Worm (Caenorhabditis elegans) whole organism, mixed stage, embryonic: ENCODE results near the gene mrpl-39.
A peak's percentile ranks its signal among the peaks of the same experiment; 100 is the strongest.

Source experiments
- M03D4.4 ChIP-seq: sonication (generic microtip); optimal IDR thresholded peaks from 2 replicates; lab custom pipeline; 2017; ENCODE audit warnings: mild to moderate bottlenecking, missing genetic modification characterization, missing compliant biosample characterization
- bed-3 ChIP-seq: fragments of 200-800 bp; sonication (Bioruptor generic); optimal IDR thresholded peaks from 3 replicates; lab custom pipeline; 2018; ENCODE audit warnings: mild to moderate bottlenecking, missing genetic modification characterization, moderate library complexity, missing compliant biosample characterization
- blmp-1 ChIP-seq: fragments of 150-350 bp; optimal IDR thresholded peaks from 2 replicates; lab custom pipeline; 2014; ENCODE audit warnings: missing biosample characterization, missing genetic modification characterization
- ceh-39 ChIP-seq: fragments of 150-350 bp; optimal IDR thresholded peaks from 2 replicates; lab custom pipeline; 2014; ENCODE audit warnings: missing biosample characterization, missing genetic modification characterization
- ceh-43 ChIP-seq: fragments of 200-800 bp; sonication (Bioruptor generic); optimal IDR thresholded peaks from 2 replicates; lab custom pipeline; 2018; ENCODE audit warnings: mild to moderate bottlenecking, missing genetic modification characterization, moderate library complexity, missing compliant biosample characterization
- ceh-83 ChIP-seq: fragments of 200-800 bp; sonication (Bioruptor generic); optimal IDR thresholded peaks from 2 replicates; lab custom pipeline; 2018; ENCODE audit warnings: mild to moderate bottlenecking, missing genetic modification characterization, missing compliant biosample characterization
- ces-1 ChIP-seq: fragments of 150-350 bp; optimal IDR thresholded peaks from 2 replicates; lab custom pipeline; 2014; ENCODE audit warnings: missing biosample characterization, missing genetic modification reagents, missing genetic modification characterization
- cnd-1 ChIP-seq: fragments of 200-800 bp; sonication (Bioruptor generic); optimal IDR thresholded peaks from 2 replicates; lab custom pipeline; 2018; ENCODE audit warnings: mild to moderate bottlenecking, missing genetic modification characterization, missing compliant biosample characterization
- drap-1 ChIP-seq: fragments of 200-800 bp; sonication (Bioruptor generic); optimal IDR thresholded peaks from 3 replicates; lab custom pipeline; 2018; ENCODE audit warnings: mild to moderate bottlenecking, missing genetic modification characterization, missing compliant biosample characterization
- elt-1 ChIP-seq: sonication (generic microtip); optimal IDR thresholded peaks from 2 replicates; lab custom pipeline; 2017; ENCODE audit warnings: missing genetic modification characterization, mild to moderate bottlenecking, missing compliant biosample characterization, antibody characterized with exemption, moderate library complexity, borderline replicate concordance; ENCODE audit not compliant: insufficient read depth
- elt-3 ChIP-seq: fragments of 150-350 bp; optimal IDR thresholded peaks from 2 replicates; lab custom pipeline; 2014; ENCODE audit warnings: missing biosample characterization, missing genetic modification characterization
- flh-1 ChIP-seq: fragments of 200-800 bp; sonication (Bioruptor generic); optimal IDR thresholded peaks from 2 replicates; lab custom pipeline; 2018; ENCODE audit warnings: mild to moderate bottlenecking, missing genetic modification characterization, moderate library complexity, missing compliant biosample characterization
- ham-2 ChIP-seq: fragments of 200-800 bp; sonication (Bioruptor generic); optimal IDR thresholded peaks from 2 replicates; lab custom pipeline; 2018; ENCODE audit warnings: mild to moderate bottlenecking, missing genetic modification characterization, missing compliant biosample characterization
- hlh-1 ChIP-seq: fragments of 150-350 bp; optimal IDR thresholded peaks from 2 replicates; lab custom pipeline; 2014; ENCODE audit warnings: missing biosample characterization, missing genetic modification reagents, missing genetic modification characterization
- lin-13 ChIP-seq: fragments of 150-350 bp; optimal IDR thresholded peaks from 2 replicates; lab custom pipeline; 2014; ENCODE audit warnings: missing biosample characterization, missing genetic modification characterization
- lin-32 ChIP-seq: fragments of 200-800 bp; sonication (Bioruptor generic); optimal IDR thresholded peaks from 2 replicates; lab custom pipeline; 2018; ENCODE audit warnings: mild to moderate bottlenecking, missing genetic modification characterization, missing compliant biosample characterization
- lsy-2 ChIP-seq: fragments of 150-350 bp; optimal IDR thresholded peaks from 2 replicates; lab custom pipeline; 2014; ENCODE audit warnings: missing biosample characterization, missing genetic modification characterization
- mab-5 ChIP-seq: fragments of 150-350 bp; optimal IDR thresholded peaks from 2 replicates; lab custom pipeline; 2014; ENCODE audit warnings: missing biosample characterization, missing genetic modification characterization
- mep-1 ChIP-seq: fragments of 150-350 bp; optimal IDR thresholded peaks from 2 replicates; lab custom pipeline; 2017; ENCODE audit warnings: missing biosample characterization, missing genetic modification reagents, missing genetic modification characterization, inconsistent platforms
- mls-2 ChIP-seq: sonication (generic microtip); optimal IDR thresholded peaks from 2 replicates; lab custom pipeline; 2016; ENCODE audit warnings: mild to moderate bottlenecking, missing genetic modification characterization, moderate library complexity, missing compliant biosample characterization
- nhr-12 ChIP-seq: fragments of 150-350 bp; optimal IDR thresholded peaks from 2 replicates; lab custom pipeline; 2014; ENCODE audit warnings: missing biosample characterization, missing genetic modification characterization
- nhr-2 ChIP-seq: fragments of 150-350 bp; optimal IDR thresholded peaks from 2 replicates; lab custom pipeline; 2014; ENCODE audit warnings: missing biosample characterization, missing genetic modification characterization
- nhr-237 ChIP-seq: fragments of 150-350 bp; optimal IDR thresholded peaks from 2 replicates; lab custom pipeline; 2014; ENCODE audit warnings: missing biosample characterization, missing genetic modification characterization
- nhr-28 ChIP-seq: fragments of 150-350 bp; optimal IDR thresholded peaks from 2 replicates; lab custom pipeline; 2014; ENCODE audit warnings: missing biosample characterization, missing genetic modification characterization
- nhr-76 ChIP-seq: sonication (generic microtip); optimal IDR thresholded peaks from 2 replicates; lab custom pipeline; 2017; ENCODE audit warnings: missing biosample characterization, missing genetic modification characterization
- pha-4 ChIP-seq: fragments of 150-350 bp; optimal IDR thresholded peaks from 2 replicates; lab custom pipeline; 2018; ENCODE audit warnings: missing biosample characterization, missing genetic modification reagents, missing genetic modification characterization
- sem-2 ChIP-seq: fragments of 200-800 bp; sonication (Bioruptor generic); optimal IDR thresholded peaks from 2 replicates; lab custom pipeline; 2018; ENCODE audit warnings: mild to moderate bottlenecking, missing genetic modification characterization, missing compliant biosample characterization
- snpc-4 ChIP-seq: fragments of 150-350 bp; optimal IDR thresholded peaks from 2 replicates; lab custom pipeline; 2014; ENCODE audit warnings: missing biosample characterization, missing genetic modification characterization
- sptf-1 ChIP-seq: sonication (generic microtip); optimal IDR thresholded peaks from 2 replicates; lab custom pipeline; 2017; ENCODE audit warnings: mild to moderate bottlenecking, missing genetic modification characterization, moderate library complexity, missing compliant biosample characterization
- tbx-8 ChIP-seq: fragments of 200-800 bp; sonication (Bioruptor generic); optimal IDR thresholded peaks from 2 replicates; lab custom pipeline; 2018; ENCODE audit warnings: mild to moderate bottlenecking, missing genetic modification characterization, moderate library complexity, missing compliant biosample characterization
- unc-120 ChIP-seq: sonication (generic microtip); optimal IDR thresholded peaks from 2 replicates; lab custom pipeline; 2017; ENCODE audit warnings: missing genetic modification characterization, missing compliant biosample characterization; ENCODE audit not compliant: poor library complexity, severe bottlenecking
- unc-39 ChIP-seq: fragments of 150-350 bp; optimal IDR thresholded peaks from 2 replicates; lab custom pipeline; 2014; ENCODE audit warnings: missing biosample characterization, missing genetic modification characterization
- unc-62 ChIP-seq: fragments of 150-350 bp; optimal IDR thresholded peaks from 2 replicates; lab custom pipeline; 2014; ENCODE audit warnings: missing biosample characterization, missing genetic modification reagents, missing genetic modification characterization
- zip-8 ChIP-seq: fragments of 150-350 bp; optimal IDR thresholded peaks from 2 replicates; lab custom pipeline; 2014; ENCODE audit warnings: missing biosample characterization, missing genetic modification characterization
- ztf-11 ChIP-seq: fragments of 150-350 bp; optimal IDR thresholded peaks from 2 replicates; lab custom pipeline; 2014; ENCODE audit warnings: missing biosample characterization, missing genetic modification characterization

Gene mrpl-39

ce11 chrV:1803043-1803442 lies 18.3 kb upstream of the mrpl-39 start, which contains the start of gene srt-41:
Gene srt-41, minus strand, starts transcription at chrV:1803143.
- no peak for TF ChIP-seq lin-13 (tag; lab: Kevin White, UChicago)

DNA sequence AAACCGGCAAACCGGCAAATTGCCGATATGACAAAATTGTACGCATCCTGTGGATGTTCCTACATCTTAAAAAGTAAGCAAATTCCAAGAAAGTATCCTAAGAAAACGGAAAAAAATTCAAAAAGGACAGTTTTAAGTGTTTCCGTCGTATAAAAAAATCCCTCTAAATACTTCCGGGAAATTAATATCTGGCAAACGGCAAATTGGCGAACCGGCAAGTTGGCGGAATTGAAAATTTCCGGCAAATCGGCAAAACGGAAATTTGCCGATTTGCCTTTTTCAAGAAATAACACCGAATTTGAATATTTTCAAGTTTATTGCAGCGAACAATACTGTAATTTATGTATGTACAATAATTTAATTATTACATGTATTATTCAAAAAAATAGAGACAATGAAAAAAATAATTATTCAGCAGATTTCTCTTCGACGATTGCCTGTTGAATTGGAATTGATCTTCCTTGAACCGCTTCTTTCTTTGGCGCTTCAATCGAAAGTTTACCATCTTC lies 17.3 kb upstream of the mrpl-39 start:
- TF ChIP-seq snpc-4 (tag; lab: Kevin White, UChicago): no peak
- TF ChIP-seq ham-2 (GFP tag; lab: Kevin White, UChicago): no peak
- TF ChIP-seq ztf-11: no peak
- no peak for TF ChIP-seq mep-1
- no peak for TF ChIP-seq mls-2
- TF ChIP-seq lsy-2 (tag; lab: Kevin White, UChicago): no peak

ce11 chrV:1804645-1805559 lies 16.5 kb upstream of the mrpl-39 start, which contains the start of the genes hsp-16.2 and hsp-16.41:
Gene hsp-16.2, minus strand, starts transcription at chrV:1804957.
Gene hsp-16.41, plus strand, starts transcription at chrV:1805178.
- TF ChIP-seq nhr-237 (tag; lab: Kevin White, UChicago): no peak
- TF ChIP-seq nhr-12 (tag; lab: Kevin White, UChicago): no peak
- no peak for TF ChIP-seq blmp-1 (tag; lab: Kevin White, UChicago)
- TF ChIP-seq snpc-4 (tag; lab: Kevin White, UChicago): no peak
- TF ChIP-seq flh-1 (GFP tag; lab: Kevin White, UChicago): no peak
- TF ChIP-seq mls-2: peak; percentile 46
- TF ChIP-seq ceh-83 (GFP tag; lab: Kevin White, UChicago): no peak
- TF ChIP-seq tbx-8: no peak
- TF ChIP-seq nhr-28 (tag; lab: Kevin White, UChicago): no peak
- TF ChIP-seq mep-1: peak; percentile 1
- TF ChIP-seq unc-120: peak; percentile 65
- no peak for TF ChIP-seq lin-32 (GFP tag; lab: Kevin White, UChicago)
- peak; percentile 56 for TF ChIP-seq pha-4 (tag; lab: Kevin White, UChicago)
- TF ChIP-seq elt-1 (tag; lab: Kevin White, UChicago): no peak
- TF ChIP-seq cnd-1 (tag; lab: Kevin White, UChicago): no peak
- no peak for TF ChIP-seq bed-3 (GFP tag; lab: Kevin White, UChicago)
- TF ChIP-seq ces-1 (GFP tag; lab: Kevin White, UChicago): peak; percentile 30
- no peak for TF ChIP-seq ztf-11
- TF ChIP-seq M03D4.4 (tag; lab: Kevin White, UChicago): no peak
- TF ChIP-seq unc-62 (GFP tag; lab: Kevin White, UChicago): no peak
- TF ChIP-seq lsy-2 (tag; lab: Kevin White, UChicago): no peak
- TF ChIP-seq mab-5 (tag; lab: Kevin White, UChicago): no peak
- no peak for TF ChIP-seq nhr-76 (tag; lab: Kevin White, UChicago)
- no peak for TF ChIP-seq ceh-39 (tag; lab: Kevin White, UChicago)
- TF ChIP-seq ham-2 (GFP tag; lab: Kevin White, UChicago): peak; percentile 48
- peak; percentile 43 for TF ChIP-seq nhr-2 (tag; lab: Kevin White, UChicago)
- TF ChIP-seq hlh-1: no peak
- no peak for TF ChIP-seq elt-3 (tag; lab: Kevin White, UChicago)
- no peak for TF ChIP-seq unc-39
- no peak for TF ChIP-seq sem-2
- peak; percentile 84 for TF ChIP-seq lin-13 (tag; lab: Kevin White, UChicago)
- TF ChIP-seq ceh-43: no peak
- peak; percentile 14 for TF ChIP-seq drap-1 (GFP tag; lab: Kevin White, UChicago)
- no peak for TF ChIP-seq zip-8 (tag; lab: Kevin White, UChicago)
- no peak for TF ChIP-seq sptf-1
